Fruit fly (Drosophila melanogaster) whole organism, prepupa: ENCODE data around the gene mask.

ENCODE experiments used
- Blimp-1 ChIP-seq: fragments of 200-800 bp; sonication (Bioruptor generic); optimal IDR thresholded peaks from 3 replicates; lab custom pipeline; 2017; ENCODE audit warnings: missing biosample characterization, missing genetic modification characterization, mild to moderate bottlenecking, moderate library complexity, missing genetic modification reagents
- CG10631 ChIP-seq: fragments of 200-800 bp; sonication (Bioruptor generic); optimal IDR thresholded peaks from 2 replicates; lab custom pipeline; 2016; ENCODE audit warnings: missing biosample characterization, missing genetic modification characterization
- CG10669 ChIP-seq: fragments of 200-800 bp; sonication (Bioruptor generic); optimal IDR thresholded peaks from 3 replicates; lab custom pipeline; 2018; ENCODE audit warnings: missing biosample characterization, mild to moderate bottlenecking, missing genetic modification characterization, moderate library complexity
- CG11294 ChIP-seq: fragments of 200-800 bp; sonication (Bioruptor generic); IDR thresholded peaks from 2 replicates; pipeline ENCODE4 v1.3.6; 2022; ENCODE audit warnings: missing biosample characterization, missing genetic modification characterization
- CG11762 ChIP-seq: fragments of 200-800 bp; sonication (Bioruptor generic); optimal IDR thresholded peaks from 3 replicates; lab custom pipeline; 2016; ENCODE audit warnings: missing biosample characterization, missing genetic modification characterization; ENCODE audit not compliant: insufficient read depth
- CG11902 ChIP-seq: fragments of 200-800 bp; sonication (Bioruptor generic); optimal IDR thresholded peaks from 3 replicates; lab custom pipeline; 2016; ENCODE audit warnings: missing biosample characterization, missing genetic modification characterization
- CG15336 ChIP-seq: fragments of 200-800 bp; sonication (Bioruptor generic); IDR thresholded peaks from 2 replicates; pipeline ENCODE4 v1.3.6; 2022; ENCODE audit warnings: missing biosample characterization, missing genetic modification characterization
- CG16779 ChIP-seq: fragments of 200-800 bp; sonication (Bioruptor generic); optimal IDR thresholded peaks from 3 replicates; lab custom pipeline; 2017; ENCODE audit warnings: missing biosample characterization, mild to moderate bottlenecking, missing genetic modification characterization
- CG3032 ChIP-seq: fragments of 200-800 bp; optimal IDR thresholded peaks from 2 replicates; lab custom pipeline; 2019; ENCODE audit warnings: missing biosample characterization, mild to moderate bottlenecking, missing genetic modification characterization, moderate library complexity
- CG31627 ChIP-seq: fragments of 200-800 bp; sonication (Bioruptor generic); optimal IDR thresholded peaks from 3 replicates; lab custom pipeline; 2016; ENCODE audit warnings: missing biosample characterization, missing genetic modification characterization
- CG32006 ChIP-seq: fragments of 200-800 bp; sonication (Bioruptor generic); optimal IDR thresholded peaks from 3 replicates; lab custom pipeline; 2017; ENCODE audit warnings: missing biosample characterization, mild to moderate bottlenecking, missing genetic modification characterization
- CG34406 ChIP-seq: fragments of 200-800 bp; sonication (Bioruptor generic); optimal IDR thresholded peaks from 3 replicates; lab custom pipeline; 2016; ENCODE audit warnings: missing biosample characterization, missing genetic modification characterization
- CG3919 ChIP-seq: fragments of 200-800 bp; sonication (Bioruptor generic); optimal IDR thresholded peaks from 3 replicates; lab custom pipeline; 2016; ENCODE audit warnings: missing biosample characterization, missing genetic modification characterization
- CG4318 ChIP-seq: fragments of 200-800 bp; sonication (Bioruptor generic); optimal IDR thresholded peaks from 3 replicates; lab custom pipeline; 2017; ENCODE audit warnings: missing biosample characterization, mild to moderate bottlenecking, missing genetic modification characterization
- CG6163 ChIP-seq: fragments of 200-800 bp; sonication (Bioruptor generic); IDR thresholded peaks from 3 replicates; pipeline ENCODE4 v1.3.6; 2022; ENCODE audit warnings: missing biosample characterization, missing genetic modification characterization
- CG6276 ChIP-seq: fragments of 200-800 bp; sonication (Bioruptor generic); optimal IDR thresholded peaks from 2 replicates; lab custom pipeline; 2017; ENCODE audit warnings: missing biosample characterization, mild to moderate bottlenecking, missing genetic modification characterization
- CG6792 ChIP-seq: fragments of 200-800 bp; sonication (Bioruptor generic); optimal IDR thresholded peaks from 3 replicates; lab custom pipeline; 2016; ENCODE audit warnings: missing biosample characterization, missing genetic modification characterization
- CG6854 ChIP-seq: fragments of 200-800 bp; sonication (Bioruptor generic); optimal IDR thresholded peaks from 2 replicates; lab custom pipeline; 2017; ENCODE audit warnings: missing biosample characterization, mild to moderate bottlenecking, missing genetic modification characterization
- CG7368 ChIP-seq: fragments of 200-800 bp; sonication (Bioruptor generic); optimal IDR thresholded peaks from 3 replicates; lab custom pipeline; 2016; ENCODE audit warnings: missing biosample characterization, missing genetic modification characterization
- CG8319 ChIP-seq: fragments of 200-800 bp; sonication (Bioruptor generic); optimal IDR thresholded peaks from 3 replicates; lab custom pipeline; 2016; ENCODE audit warnings: missing biosample characterization, missing genetic modification characterization
- CG8632 ChIP-seq: fragments of 200-800 bp; sonication (Bioruptor generic); optimal IDR thresholded peaks from 3 replicates; lab custom pipeline; 2016; ENCODE audit warnings: missing biosample characterization, missing genetic modification characterization
- CG9139 ChIP-seq: fragments of 200-800 bp; sonication (Bioruptor generic); optimal IDR thresholded peaks from 3 replicates; lab custom pipeline; 2017; ENCODE audit warnings: missing biosample characterization, mild to moderate bottlenecking, missing genetic modification characterization
- Eip78C ChIP-seq: fragments of 200-800 bp; sonication (Bioruptor generic); peaks from one replicate; lab custom pipeline; 2016; ENCODE audit warnings: missing biosample characterization, missing genetic modification characterization
- Eip93F ChIP-seq: fragments of 200-800 bp; sonication (Bioruptor generic); optimal IDR thresholded peaks from 2 replicates; lab custom pipeline; 2016; ENCODE audit warnings: missing biosample characterization, mild to moderate bottlenecking, missing genetic modification characterization
- Ets96B ChIP-seq: fragments of 200-800 bp; optimal IDR thresholded peaks from 2 replicates; lab custom pipeline; 2019; ENCODE audit warnings: missing biosample characterization, mild to moderate bottlenecking, missing genetic modification characterization, moderate library complexity
- Hr38 ChIP-seq: sonication (Bioruptor generic); optimal IDR thresholded peaks from 2 replicates; lab custom pipeline; 2016; ENCODE audit warnings: missing biosample characterization, missing genetic modification characterization
- Hr39 ChIP-seq: fragments of 200-800 bp; sonication (Bioruptor generic); optimal IDR thresholded peaks from 2 replicates; lab custom pipeline; 2016; ENCODE audit warnings: missing biosample characterization, missing genetic modification characterization
- Hr4 ChIP-seq: fragments of 200-800 bp; sonication (Bioruptor generic); optimal IDR thresholded peaks from 3 replicates; lab custom pipeline; 2016; ENCODE audit warnings: missing biosample characterization, missing genetic modification characterization
- Lpt ChIP-seq: fragments of 200-800 bp; sonication (Bioruptor generic); optimal IDR thresholded peaks from 3 replicates; lab custom pipeline; 2016; ENCODE audit warnings: missing biosample characterization, missing genetic modification characterization
- Met ChIP-seq: fragments of 200-800 bp; sonication (Bioruptor generic); optimal IDR thresholded peaks from 3 replicates; lab custom pipeline; 2016; ENCODE audit warnings: missing biosample characterization, missing genetic modification characterization
- OdsH ChIP-seq: fragments of 200-800 bp; sonication (Bioruptor generic); optimal IDR thresholded peaks from 3 replicates; lab custom pipeline; 2016; ENCODE audit warnings: missing biosample characterization, missing genetic modification characterization
- Smox ChIP-seq: fragments of 200-800 bp; sonication (Bioruptor generic); optimal IDR thresholded peaks from 3 replicates; lab custom pipeline; 2016; ENCODE audit warnings: missing biosample characterization, missing genetic modification characterization
- Sox102F ChIP-seq: fragments of 200-800 bp; sonication (Bioruptor generic); optimal IDR thresholded peaks from 2 replicates; lab custom pipeline; 2016; ENCODE audit warnings: missing biosample characterization, mild to moderate bottlenecking, missing genetic modification characterization
- Sox14 ChIP-seq: fragments of 200-800 bp; sonication (Bioruptor generic); optimal IDR thresholded peaks from 3 replicates; lab custom pipeline; 2016; ENCODE audit warnings: missing biosample characterization, missing genetic modification characterization
- Sox15 ChIP-seq: fragments of 200-800 bp; sonication (Bioruptor generic); optimal IDR thresholded peaks from 3 replicates; lab custom pipeline; 2016; ENCODE audit warnings: missing biosample characterization, missing genetic modification characterization
- achi ChIP-seq: fragments of 200-800 bp; sonication (Bioruptor generic); optimal IDR thresholded peaks from 3 replicates; lab custom pipeline; 2016; ENCODE audit warnings: missing biosample characterization, missing genetic modification characterization
- cyc ChIP-seq: fragments of 200-800 bp; sonication (Bioruptor generic); optimal IDR thresholded peaks from 3 replicates; lab custom pipeline; 2016; ENCODE audit warnings: missing biosample characterization, missing genetic modification characterization
- dac ChIP-seq: fragments of 200-800 bp; sonication (Bioruptor generic); optimal IDR thresholded peaks from 2 replicates; lab custom pipeline; 2017; ENCODE audit warnings: missing biosample characterization, mild to moderate bottlenecking, missing genetic modification characterization
- dsx ChIP-seq: fragments of 200-800 bp; optimal IDR thresholded peaks from 3 replicates; lab custom pipeline; 2019; ENCODE audit warnings: missing biosample characterization, mild to moderate bottlenecking, missing genetic modification characterization, moderate library complexity; ENCODE audit not compliant: poor library complexity, severe bottlenecking
- esn ChIP-seq: fragments of 200-800 bp; sonication (Bioruptor generic); optimal IDR thresholded peaks from 2 replicates; lab custom pipeline; 2016; ENCODE audit warnings: missing biosample characterization, mild to moderate bottlenecking, missing genetic modification characterization, moderate library complexity
- fd59A ChIP-seq: fragments of 200-800 bp; sonication (Bioruptor generic); optimal IDR thresholded peaks from 2 replicates; lab custom pipeline; 2017; ENCODE audit warnings: missing biosample characterization, mild to moderate bottlenecking, missing genetic modification characterization, missing genetic modification reagents
- fd85E ChIP-seq: fragments of 200-800 bp; sonication (Bioruptor generic); optimal IDR thresholded peaks from 3 replicates; lab custom pipeline; 2016; ENCODE audit warnings: missing biosample characterization, missing genetic modification characterization
- fkh ChIP-seq: fragments of 200-800 bp; sonication (Bioruptor generic); optimal IDR thresholded peaks from 3 replicates; lab custom pipeline; 2017; ENCODE audit warnings: missing biosample characterization, mild to moderate bottlenecking, missing genetic modification characterization, moderate library complexity
- net ChIP-seq: fragments of 200-800 bp; sonication (Bioruptor generic); optimal IDR thresholded peaks from 3 replicates; lab custom pipeline; 2016; ENCODE audit warnings: missing biosample characterization, missing genetic modification characterization
- salr ChIP-seq, 2 experiments: fragments of 200-800 bp; sonication (Bioruptor generic); optimal IDR thresholded peaks; 3 replicates each; lab custom pipeline; 2016 to 2018; ENCODE audit warnings: missing biosample characterization in 2 of 2, missing genetic modification characterization in 2 of 2, mild to moderate bottlenecking in 1 of 2
- spab ChIP-seq: fragments of 200-800 bp; sonication (Bioruptor generic); optimal IDR thresholded peaks from 2 replicates; lab custom pipeline; 2017; ENCODE audit warnings: missing biosample characterization, mild to moderate bottlenecking, missing genetic modification characterization, missing genetic modification reagents
- ss ChIP-seq, 2 experiments: fragments of 200-800 bp; sonication (Bioruptor generic); optimal IDR thresholded peaks; 2 replicates in 1 of 2; 3 replicates in 1 of 2; lab custom pipeline; 2017 to 2018; ENCODE audit warnings: mild to moderate bottlenecking in 2 of 2, missing biosample characterization in 2 of 2, missing genetic modification characterization in 2 of 2, moderate library complexity in 1 of 2
- topi ChIP-seq: fragments of 200-800 bp; sonication (Bioruptor generic); optimal IDR thresholded peaks from 3 replicates; lab custom pipeline; 2016; ENCODE audit warnings: missing biosample characterization, missing genetic modification characterization
- vri ChIP-seq: fragments of 200-800 bp; sonication (Bioruptor generic); optimal IDR thresholded peaks from 3 replicates; lab custom pipeline; 2016; ENCODE audit warnings: missing biosample characterization, mild to moderate bottlenecking, missing genetic modification characterization

The mask gene

DNA sequence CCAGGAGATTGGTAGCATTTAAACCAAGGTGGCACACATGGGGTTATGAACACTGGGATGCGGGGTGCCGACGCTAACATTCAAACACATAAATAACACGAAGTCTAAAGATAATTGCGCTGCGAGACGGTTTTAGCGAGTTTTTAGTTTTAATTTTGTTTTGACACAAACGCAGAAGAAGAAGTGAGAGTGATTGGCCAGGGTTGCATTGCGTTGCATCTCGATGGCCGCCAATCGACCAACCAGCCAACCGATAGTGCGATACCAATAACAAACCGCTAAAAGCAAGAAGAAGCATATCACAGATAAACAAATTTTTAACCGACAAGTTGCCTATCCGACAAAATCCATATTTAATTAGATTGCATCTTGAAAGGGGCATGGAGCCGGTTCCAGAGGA is 3.6 kb upstream of the mask start, which contains the start of the genes Spps and CG13609:
TSS of gene Spps (minus strand) at position 191 of the 400 bp plus-strand sequence.
TSS of gene CG13609 (plus strand) at position 280 of the 400 bp plus-strand sequence.
- TF ChIP-seq CG10631 (GFP tag; lab: Kevin White, UChicago) (no peak), Eip78C (GFP tag; lab: Kevin White, UChicago) (peak; percentile 58), Hr4 (GFP tag; lab: Kevin White, UChicago) (no peak), CG3032 (tag; lab: Kevin White, UChicago) (no peak), CG6163 (GFP tag; lab: Robert Waterston, UW) (no peak), Met (no peak), salr (GFP tag; optimal IDR thresholded peaks at IDR 0.05; lab: Kevin White, UChicago) (no peak), Ets96B (no peak), CG11294 (no peak), CG9139 (no peak), CG7368 (GFP tag; lab: Kevin White, UChicago) (no peak), vri (no peak), Hr39 (GFP tag; lab: Kevin White, UChicago) (no peak), dsx (GFP tag; lab: Kevin White, UChicago) (no peak), cyc (no peak), CG4318 (GFP tag; lab: Kevin White, UChicago) (no peak), CG6276 (GFP tag; lab: Kevin White, UChicago) (no peak), net (GFP tag; lab: Kevin White, UChicago) (no peak), Sox102F (GFP tag; lab: Kevin White, UChicago) (no peak), CG6792 (no peak), CG11902 (GFP tag; lab: Kevin White, UChicago) (no peak), achi (GFP tag; lab: Kevin White, UChicago) (peak; percentile 52), fd59A (GFP tag; lab: Kevin White, UChicago) (no peak), Sox15 (GFP tag; lab: Kevin White, UChicago) (no peak), ss (GFP tag; optimal IDR thresholded peaks at IDR 0.05; lab: Kevin White, UChicago) (no peak), CG3919 (GFP tag; lab: Kevin White, UChicago) (peak; percentile 3), spab (GFP tag; lab: Kevin White, UChicago) (no peak), CG31627 (GFP tag; lab: Kevin White, UChicago) (no peak), Blimp-1 (GFP tag; lab: Kevin White, UChicago) (peak; percentile 98), CG15336 (GFP tag; lab: Robert Waterston, UW) (no peak), dac (no peak), CG8319 (GFP tag; lab: Kevin White, UChicago) (no peak), CG10669 (GFP tag; lab: Kevin White, UChicago) (no peak), Smox (GFP tag; lab: Kevin White, UChicago) (no peak), Sox14 (GFP tag; lab: Kevin White, UChicago) (peak; percentile 5), CG11762 (GFP tag; lab: Kevin White, UChicago) (no peak), CG6854 (GFP tag; lab: Kevin White, UChicago) (peak; percentile 5), fkh (GFP tag; lab: Kevin White, UChicago) (peak; percentile 56), Lpt (GFP tag; lab: Kevin White, UChicago) (no peak), fd85E (GFP tag; lab: Kevin White, UChicago) (no peak), OdsH (no peak), Hr38 (GFP tag; lab: Kevin White, UChicago) (no peak), esn (GFP tag; lab: Kevin White, UChicago) (peak; percentile 17), Eip93F (GFP tag; lab: Kevin White, UChicago) (no peak), CG32006 (GFP tag; lab: Kevin White, UChicago) (no peak), CG16779 (no peak), CG34406 (no peak), topi (GFP tag; lab: Kevin White, UChicago) (no peak), CG8632 (GFP tag; lab: Kevin White, UChicago) (no peak)
- TF ChIP-seq, all 60 proteins: peak for 8
